Worm (Caenorhabditis elegans): Measurements from ENCODE around the gene ncap-1.

ncap-1 gene

DNA sequence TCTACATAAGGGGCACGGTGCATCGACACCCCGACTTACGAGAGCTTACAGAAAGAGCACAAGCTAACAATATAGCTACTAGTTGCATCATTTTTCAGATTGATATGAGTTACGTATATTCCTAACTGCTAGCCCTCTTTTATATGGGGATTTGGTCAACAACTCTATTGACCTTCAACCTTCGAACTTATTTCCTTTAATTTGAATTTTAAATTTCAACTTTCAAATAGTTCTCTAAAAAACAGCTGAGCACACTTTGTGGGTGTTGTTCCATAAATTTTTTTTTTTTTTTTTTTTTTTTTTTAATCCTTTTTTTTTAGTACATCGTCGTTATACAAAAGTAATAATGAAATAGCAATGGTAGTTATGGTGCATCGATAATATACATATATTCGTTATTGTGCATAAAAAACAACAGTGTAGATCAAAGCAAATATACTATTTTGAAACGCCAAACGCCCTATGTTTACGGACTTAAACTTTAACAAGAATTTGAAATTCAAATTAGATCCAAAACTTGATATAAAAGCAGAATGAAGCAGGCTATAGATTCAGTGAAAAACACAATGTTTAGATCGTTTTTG is 52.5 kb downstream of the ncap-1 start, which contains the start of the genes Y110A2AL.9 and Y110A2AL.3:
Gene Y110A2AL.9 (minus strand): TSS at position 101 of the 584 bp plus-strand sequence.
Gene Y110A2AL.3 (plus strand): TSS at position 534 of the 584 bp plus-strand sequence.
- no peak for TF ChIP-seq nhr-85 (tag)
- no peak for TF ChIP-seq fkh-8 (tag; optimal IDR thresholded peaks at IDR 0.05)

DNA sequence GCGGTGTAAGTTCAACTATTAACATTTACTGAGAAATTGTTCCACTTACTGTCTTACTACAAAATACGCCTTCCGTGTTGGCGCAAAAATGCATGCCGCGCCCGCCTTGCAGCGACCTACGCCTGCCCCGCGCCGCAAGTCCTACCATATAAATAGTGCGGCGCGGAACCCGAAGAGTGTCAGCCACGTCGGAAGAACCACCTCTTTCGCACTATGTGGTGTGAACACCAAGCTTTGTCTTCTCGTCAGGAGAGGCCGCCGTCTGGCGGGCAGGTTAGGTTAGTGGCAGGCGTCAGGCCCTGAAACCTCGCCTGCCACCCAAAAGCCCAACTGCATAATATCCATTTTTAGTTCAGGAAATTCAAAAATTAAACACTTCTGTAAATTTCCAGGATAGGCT is 53.8 kb downstream of the ncap-1 start:
- TF ChIP-seq sox-4 (tag; optimal IDR thresholded peaks at IDR 0.05), result no peak
- TF ChIP-seq efl-1 (optimal IDR thresholded peaks at IDR 0.05), result no peak
- no peak for TF ChIP-seq efl-1 (GFP tag; optimal IDR thresholded peaks at IDR 0.05 in 1 of 2)
- no peak for TF ChIP-seq ces-1 (GFP tag; optimal IDR thresholded peaks at IDR 0.05)
- TF ChIP-seq jun-1 (tag; optimal IDR thresholded peaks at IDR 0.05), result no peak
- TF ChIP-seq swsn-7 (tag; optimal IDR thresholded peaks at IDR 0.05), result no peak
- no peak for TF ChIP-seq aly-2 (tag; optimal IDR thresholded peaks at IDR 0.05)
- no peak for TF ChIP-seq egl-27 (tag; optimal IDR thresholded peaks at IDR 0.05)
- TF ChIP-seq C04F5.9 (tag; optimal IDR thresholded peaks at IDR 0.05), result no peak
- TF ChIP-seq mef-2 (tag; optimal IDR thresholded peaks at IDR 0.05), result no peak
- TF ChIP-seq lin-14 (GFP tag; optimal IDR thresholded peaks at IDR 0.05), result no peak
- no peak for TF ChIP-seq lin-35 (GFP tag; optimal IDR thresholded peaks at IDR 0.05)
- TF ChIP-seq rnt-1 (tag; optimal IDR thresholded peaks at IDR 0.05), result no peak
- TF ChIP-seq sptf-1 (tag; optimal IDR thresholded peaks at IDR 0.05), result no peak
- no peak for TF ChIP-seq blmp-1 (tag; optimal IDR thresholded peaks at IDR 0.05)
- TF ChIP-seq tlp-1 (tag; optimal IDR thresholded peaks at IDR 0.05), result no peak
- TF ChIP-seq ceh-90 (tag; optimal IDR thresholded peaks at IDR 0.05), result no peak
- no peak for TF ChIP-seq nhr-47 (tag; optimal IDR thresholded peaks at IDR 0.05)

DNA sequence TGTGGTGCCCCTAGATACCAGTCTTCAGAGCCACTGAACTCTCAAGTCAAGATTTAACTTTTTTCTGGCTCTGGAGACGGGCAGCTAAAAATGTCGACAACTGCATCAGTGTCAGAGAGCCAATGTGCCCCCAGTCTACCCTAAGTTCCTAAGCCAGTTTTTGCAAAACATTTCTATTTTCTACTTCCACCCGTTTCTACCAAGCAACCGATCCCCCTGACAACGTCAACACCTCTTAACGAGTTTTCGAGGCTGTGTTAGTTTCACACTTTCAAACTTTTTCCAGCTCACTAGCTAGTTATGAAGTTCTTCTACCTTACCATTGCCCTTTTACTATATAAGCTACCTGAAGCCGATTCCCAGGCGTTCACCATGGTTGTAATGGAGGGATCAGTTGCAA is 54.9 kb downstream of the ncap-1 start, which contains the start of gene Y110A2AL.5:
Gene Y110A2AL.5 (plus strand): TSS at position 301 of the 400 bp plus-strand sequence.
- TF ChIP-seq nhr-19 (GFP tag; conservative IDR thresholded peaks at IDR 0.05), result no peak
- TF ChIP-seq nhr-77 (tag; optimal IDR thresholded peaks at IDR 0.05), result no peak
- no peak for TF ChIP-seq irx-1 (tag; optimal IDR thresholded peaks at IDR 0.05)
- no peak for TF ChIP-seq mab-9 (GFP tag; IDR thresholded peaks at IDR 0.05)
- TF ChIP-seq lin-14 (GFP tag; optimal IDR thresholded peaks at IDR 0.05), result no peak
- no peak for TF ChIP-seq ceh-82 (tag; optimal IDR thresholded peaks at IDR 0.05)
